Fruit fly (Drosophila melanogaster): ENCODE measurements around the gene CG13895.

- no peak for TF ChIP-seq tj (GFP tag; optimal IDR thresholded peaks at IDR 0.05)
- no peak for TF ChIP-seq bab1 (GFP tag; optimal IDR thresholded peaks at IDR 0.05)
- TF ChIP-seq CG12768 (GFP tag; optimal IDR thresholded peaks at IDR 0.05): no peak
- TF ChIP-seq CG7045 (GFP tag; optimal IDR thresholded peaks at IDR 0.05): no peak
- no peak for TF ChIP-seq cnc (optimal IDR thresholded peaks at IDR 0.05)
- no peak for TF ChIP-seq kay (GFP tag; ENCODE audit: borderline replicate concordance)
- no peak for TF ChIP-seq CG33017 (tag; optimal IDR thresholded peaks at IDR 0.05)
- no peak for TF ChIP-seq pad (GFP tag; optimal IDR thresholded peaks at IDR 0.05)
- no peak for TF ChIP-seq CG5204 (GFP tag; optimal IDR thresholded peaks at IDR 0.05)
- no peak for TF ChIP-seq Mnt (GFP tag; optimal IDR thresholded peaks at IDR 0.05)
- TF ChIP-seq Clk (GFP tag; optimal IDR thresholded peaks at IDR 0.05): no peak
These were observed 20.6 kb upstream of the CG13895 start for dm6 chr3L:728579-728978.
